Fruit fly (Drosophila melanogaster) whole organism, embryonic: ENCODE data around the gene CG3505.

Source experiments
- B-H1 ChIP-seq: fragments of 200-800 bp; sonication (Bioruptor generic); IDR thresholded peaks from 3 replicates; pipeline ENCODE4 v1.3.6; 2022; ENCODE audit warnings: missing biosample characterization, missing genetic modification characterization
- BEAF-32 ChIP-seq: fragments of 200-800 bp; sonication (Bioruptor generic); optimal IDR thresholded peaks from 3 replicates; lab custom pipeline; 2017; ENCODE audit warnings: missing biosample characterization, missing genetic modification characterization, mild to moderate bottlenecking, moderate library complexity, missing genetic modification reagents
- CG10366 ChIP-seq: fragments of 200-800 bp; sonication (Bioruptor generic); IDR thresholded peaks from 2 replicates; pipeline ENCODE4 v1.3.6; 2022; ENCODE audit warnings: missing biosample characterization, missing genetic modification characterization
- CG10565 ChIP-seq: fragments of 200-800 bp; sonication (Bioruptor generic); optimal IDR thresholded peaks from 3 replicates; lab custom pipeline; 2016; ENCODE audit warnings: missing biosample characterization, mild to moderate bottlenecking, missing genetic modification characterization
- CG10979 ChIP-seq: fragments of 200-800 bp; sonication (Bioruptor generic); optimal IDR thresholded peaks from 2 replicates; lab custom pipeline; 2018; ENCODE audit warnings: missing biosample characterization, mild to moderate bottlenecking, missing genetic modification characterization, moderate library complexity
- CG12942 ChIP-seq: fragments of 200-800 bp; sonication (Bioruptor generic); optimal IDR thresholded peaks from 3 replicates; lab custom pipeline; 2016; ENCODE audit warnings: missing biosample characterization, missing genetic modification characterization
- CG14014 ChIP-seq: fragments of 200-800 bp; sonication (Bioruptor generic); IDR thresholded peaks from 2 replicates; pipeline ENCODE4 v1.3.6; 2022; ENCODE audit warnings: missing biosample characterization, missing genetic modification characterization
- CG14965 ChIP-seq: fragments of 200-800 bp; sonication (Bioruptor generic); optimal IDR thresholded peaks from 2 replicates; lab custom pipeline; 2016; ENCODE audit warnings: missing biosample characterization, missing genetic modification characterization, borderline replicate concordance
- CG15269 ChIP-seq: fragments of 200-800 bp; sonication (Bioruptor generic); optimal IDR thresholded peaks from 2 replicates; lab custom pipeline; 2018; ENCODE audit warnings: missing biosample characterization, mild to moderate bottlenecking, missing genetic modification characterization, moderate library complexity
- CG15601 ChIP-seq: fragments of 200-800 bp; sonication (Bioruptor generic); optimal IDR thresholded peaks from 3 replicates; lab custom pipeline; 2019; ENCODE audit warnings: missing biosample characterization, mild to moderate bottlenecking, missing genetic modification characterization, moderate library complexity
- CG15696 ChIP-seq: fragments of 200-800 bp; sonication (Bioruptor generic); optimal IDR thresholded peaks from 2 replicates; lab custom pipeline; 2019; ENCODE audit warnings: missing biosample characterization, mild to moderate bottlenecking, missing genetic modification characterization, moderate library complexity
- CG31441 ChIP-seq: fragments of 200-800 bp; sonication (Bioruptor generic); IDR thresholded peaks from 2 replicates; pipeline ENCODE4 v1.3.6; 2022; ENCODE audit warnings: missing biosample characterization, missing genetic modification characterization
- CG3163 ChIP-seq: fragments of 200-800 bp; sonication (Bioruptor generic); optimal IDR thresholded peaks from 3 replicates; lab custom pipeline; 2016; ENCODE audit warnings: missing biosample characterization, missing genetic modification characterization
- CG33557 ChIP-seq: fragments of 200-800 bp; sonication (Bioruptor generic); optimal IDR thresholded peaks from 2 replicates; lab custom pipeline; 2019; ENCODE audit warnings: missing biosample characterization, mild to moderate bottlenecking, missing genetic modification characterization, moderate library complexity
- CG34224 ChIP-seq: fragments of 200-800 bp; sonication (Bioruptor generic); IDR thresholded peaks from 3 replicates; pipeline ENCODE4 v1.3.6; 2022; ENCODE audit warnings: missing biosample characterization, missing genetic modification characterization; ENCODE audit not compliant: partially characterized antibody
- CG3995 ChIP-seq: fragments of 200-800 bp; sonication (Bioruptor generic); optimal IDR thresholded peaks from 3 replicates; lab custom pipeline; 2016; ENCODE audit warnings: missing biosample characterization, missing genetic modification characterization
- CG42726 ChIP-seq: fragments of 200-800 bp; sonication (Bioruptor generic); IDR thresholded peaks from 2 replicates; pipeline ENCODE4 v1.3.6; 2022; ENCODE audit warnings: missing biosample characterization, missing genetic modification characterization; ENCODE audit not compliant: partially characterized antibody
- CG43689 ChIP-seq: fragments of 200-800 bp; sonication (Bioruptor generic); IDR thresholded peaks from 2 replicates; pipeline ENCODE4 v1.3.6; 2022; ENCODE audit warnings: missing biosample characterization, missing genetic modification characterization
- CG9215 ChIP-seq: fragments of 200-800 bp; sonication (Bioruptor generic); IDR thresholded peaks from 2 replicates; pipeline ENCODE4 v1.3.6; 2022; ENCODE audit warnings: missing biosample characterization, missing genetic modification characterization
- D ChIP-seq, 2 experiments: fragments of 200-800 bp in 1 of 2; fragments of >200 bp in 1 of 2; sonication (Bioruptor generic) in 1 of 2; optimal IDR thresholded peaks; 2 replicates in 1 of 2; 3 replicates in 1 of 2; lab custom pipeline; 2017; ENCODE audit warnings: mild to moderate bottlenecking in 1 of 2, missing biosample characterization in 1 of 2, missing genetic modification characterization in 1 of 2, missing genetic modification reagents in 1 of 2
- Dll ChIP-seq: fragments of 200-800 bp; sonication (Bioruptor generic); IDR thresholded peaks from 4 replicates; pipeline ENCODE4 v1.3.6; 2022; ENCODE audit warnings: missing biosample characterization, missing genetic modification characterization; ENCODE audit not compliant: partially characterized antibody
- ERR ChIP-seq: fragments of 200-800 bp; sonication (Bioruptor generic); optimal IDR thresholded peaks from 2 replicates; lab custom pipeline; 2016; ENCODE audit warnings: missing biosample characterization, missing genetic modification characterization
- Fer3 ChIP-seq: fragments of 200-800 bp; sonication (Bioruptor generic); optimal IDR thresholded peaks from 2 replicates; lab custom pipeline; 2018; ENCODE audit warnings: missing biosample characterization, mild to moderate bottlenecking, missing genetic modification characterization, moderate library complexity
- Hand ChIP-seq: fragments of 200-800 bp; sonication (Bioruptor generic); optimal IDR thresholded peaks from 2 replicates; lab custom pipeline; 2017; ENCODE audit warnings: mild to moderate bottlenecking, missing biosample characterization, missing genetic modification reagents, missing genetic modification characterization
- Hr51 ChIP-seq, 2 experiments: fragments of 200-800 bp; sonication (Bioruptor generic); optimal IDR thresholded peaks; 2 replicates in 1 of 2; 3 replicates in 1 of 2; lab custom pipeline; 2016 to 2018; ENCODE audit warnings: missing biosample characterization in 2 of 2, missing genetic modification characterization in 2 of 2, mild to moderate bottlenecking in 1 of 2, moderate library complexity in 1 of 2
- MESR4 ChIP-seq: fragments of 200-800 bp; sonication (Bioruptor generic); optimal IDR thresholded peaks from 2 replicates; lab custom pipeline; 2018; ENCODE audit warnings: missing biosample characterization, mild to moderate bottlenecking, missing genetic modification characterization, moderate library complexity
- Mad ChIP-seq: fragments of 200-800 bp; sonication (Bioruptor generic); optimal IDR thresholded peaks from 2 replicates; lab custom pipeline; 2016; ENCODE audit warnings: missing biosample characterization, missing genetic modification characterization
- Max ChIP-seq: fragments of 200-800 bp; sonication (Bioruptor generic); optimal IDR thresholded peaks from 2 replicates; lab custom pipeline; 2016; ENCODE audit warnings: missing biosample characterization, mild to moderate bottlenecking, missing genetic modification characterization
- Mrtf ChIP-seq: fragments of 200-800 bp; sonication (Bioruptor generic); IDR thresholded peaks from 3 replicates; pipeline ENCODE4 v1.3.6; 2022; ENCODE audit warnings: missing biosample characterization, missing genetic modification characterization
- Ravus ChIP-seq: fragments of 200-800 bp; sonication (Bioruptor generic); IDR thresholded peaks from 2 replicates; pipeline ENCODE4 v1.3.6; 2022; ENCODE audit warnings: missing biosample characterization, missing genetic modification characterization
- Sry-δ ChIP-seq: fragments of 200-800 bp; sonication (Bioruptor generic); optimal IDR thresholded peaks from 2 replicates; lab custom pipeline; 2016; ENCODE audit warnings: missing biosample characterization, missing genetic modification characterization
- bsh ChIP-seq, 2 experiments: fragments of 200-800 bp; sonication (Bioruptor generic); optimal IDR thresholded peaks; 2 replicates each; lab custom pipeline; 2017 to 2018; ENCODE audit warnings: mild to moderate bottlenecking in 2 of 2, missing biosample characterization in 2 of 2, missing genetic modification characterization in 2 of 2, moderate library complexity in 1 of 2
- chif ChIP-seq, 2 experiments: fragments of 200-800 bp; sonication (Bioruptor generic); optimal IDR thresholded peaks; 3 replicates each; lab custom pipeline; 2016; ENCODE audit warnings: missing biosample characterization in 2 of 2, missing genetic modification characterization in 2 of 2
- corto ChIP-seq: fragments of 200-800 bp; sonication (Bioruptor generic); optimal IDR thresholded peaks from 2 replicates; lab custom pipeline; 2016; ENCODE audit warnings: missing biosample characterization, mild to moderate bottlenecking, missing genetic modification characterization, moderate library complexity
- disco-r ChIP-seq: fragments of 200-800 bp; sonication (Bioruptor generic); optimal IDR thresholded peaks from 2 replicates; lab custom pipeline; 2016; ENCODE audit warnings: missing biosample characterization, missing genetic modification characterization
- hbn ChIP-seq: fragments of 200-800 bp; sonication (Bioruptor generic); IDR thresholded peaks from 2 replicates; pipeline ENCODE4 v1.3.6; 2022; ENCODE audit warnings: missing biosample characterization, missing genetic modification characterization; ENCODE audit not compliant: partially characterized antibody
- inv ChIP-seq: fragments of 200-800 bp; sonication (Bioruptor generic); IDR thresholded peaks from 2 replicates; pipeline ENCODE4 v1.3.6; 2022; ENCODE audit warnings: missing biosample characterization, missing genetic modification characterization; ENCODE audit not compliant: partially characterized antibody
- nau ChIP-seq: fragments of 200-800 bp; sonication (Bioruptor generic); optimal IDR thresholded peaks from 3 replicates; lab custom pipeline; 2017; ENCODE audit warnings: missing biosample characterization, mild to moderate bottlenecking, missing genetic modification characterization, missing genetic modification reagents
- org-1 ChIP-seq: fragments of 200-800 bp; sonication (Bioruptor generic); optimal IDR thresholded peaks from 2 replicates; lab custom pipeline; 2017; ENCODE audit warnings: missing biosample characterization, missing genetic modification characterization
- pita ChIP-seq: fragments of 200-800 bp; sonication (Bioruptor generic); optimal IDR thresholded peaks from 2 replicates; lab custom pipeline; 2017; ENCODE audit warnings: missing biosample characterization, mild to moderate bottlenecking, missing genetic modification characterization
- pnt ChIP-seq: fragments of 200-800 bp; sonication (Bioruptor generic); optimal IDR thresholded peaks from 3 replicates; lab custom pipeline; 2016; ENCODE audit warnings: missing biosample characterization, missing genetic modification characterization
- row ChIP-seq: fragments of 200-800 bp; sonication (Bioruptor generic); IDR thresholded peaks from 3 replicates; pipeline ENCODE4 v1.3.6; 2022; ENCODE audit warnings: missing biosample characterization, missing genetic modification characterization
- seq ChIP-seq: fragments of 200-800 bp; sonication (Bioruptor generic); IDR thresholded peaks from 2 replicates; pipeline ENCODE4 v1.3.6; 2022; ENCODE audit warnings: missing biosample characterization, missing genetic modification characterization
- sug ChIP-seq: fragments of 200-800 bp; optimal IDR thresholded peaks from 2 replicates; lab custom pipeline; 2019; ENCODE audit warnings: missing biosample characterization, mild to moderate bottlenecking, missing genetic modification characterization, moderate library complexity
- toy ChIP-seq: fragments of 200-800 bp; sonication (Bioruptor generic); IDR thresholded peaks from 2 replicates; pipeline ENCODE4 v1.3.6; 2022; ENCODE audit warnings: missing biosample characterization, missing genetic modification characterization
- zen2 ChIP-seq: fragments of 200-800 bp; sonication (Bioruptor generic); IDR thresholded peaks from 3 replicates; pipeline ENCODE4 v1.3.6; 2022; ENCODE audit warnings: missing biosample characterization, missing genetic modification characterization; ENCODE audit not compliant: partially characterized antibody

Gene CG3505

dm6 chr3R:14654976-14655896, 2.0 kb upstream of the CG3505 start (continued):
- TF ChIP-seq CG31441 (peak; percentile 82), Dll (GFP tag; lab: Robert Waterston, UW) (peak; percentile 70; the same call in 2 of the 4 replicates), CG15696 (peak; percentile 93), pnt (peak; percentile 87), CG14014 (peak; percentile 94), CG10979 (peak; percentile 93), Hr51 (GFP tag; optimal IDR thresholded peaks at IDR 0.05; lab: Kevin White, UChicago) (peak; percentile 81 to 94), MESR4 (peak; percentile 97), org-1 (GFP tag; lab: Kevin White, UChicago) (peak; percentile 93), CG15601 (tag; lab: Kevin White, UChicago) (peak; percentile 90), CG3163 (GFP tag; lab: Kevin White, UChicago) (peak; percentile 55), corto (GFP tag; lab: Kevin White, UChicago) (peak; percentile 86), hbn (peak; percentile 30; the same call in 1 of the 2 replicates), CG10565 (peak; percentile 55), Fer3 (tag; lab: Kevin White, UChicago) (peak; percentile 94), CG15269 (tag; lab: Kevin White, UChicago) (peak; percentile 95), toy (0 out of 2 replicates have a peak, but pooled peaks have one; percentile 56), Mrtf (GFP tag; lab: Robert Waterston, UW) (peak; percentile 91), disco-r (GFP tag; lab: Kevin White, UChicago) (peak; percentile 74), CG12942 (GFP tag; lab: Kevin White, UChicago) (peak; percentile 84), Hand (peak; percentile 93), CG33557 (peak; percentile 93), bsh (GFP tag; optimal IDR thresholded peaks at IDR 0.05; lab: Kevin White, UChicago) (peak; percentile 74 to 95), zen2 (GFP tag; lab: Robert Waterston, UW) (peak; percentile 47; the same call in 2 of the 3 replicates), Ravus (GFP tag; lab: Robert Waterston, UW) (peak; percentile 70), Mad (peak; percentile 89), CG43689 (GFP tag; lab: Robert Waterston, UW) (peak; percentile 79), CG14965 (GFP tag; lab: Kevin White, UChicago) (peak; percentile 41), seq (GFP tag; lab: Robert Waterston, UW) (peak; percentile 90), row (GFP tag; lab: Robert Waterston, UW) (peak; percentile 98), CG42726 (GFP tag; lab: Robert Waterston, UW) (no peak), CG3995 (GFP tag; lab: Kevin White, UChicago) (peak; percentile 98), BEAF-32 (peak; percentile 83), ERR (GFP tag; lab: Kevin White, UChicago) (peak; percentile 79), pita (no peak), Max (GFP tag; lab: Kevin White, UChicago) (peak; percentile 92), sug (tag; lab: Kevin White, UChicago) (peak; percentile 93), chif (GFP tag; optimal IDR thresholded peaks at IDR 0.05; lab: Kevin White, UChicago) (peak; percentile 91 to 93), inv (GFP tag; lab: Robert Waterston, UW) (peak; percentile 32; the same call in 1 of the 2 replicates), CG9215 (GFP tag; lab: Robert Waterston, UW) (peak; percentile 81), CG10366 (peak; percentile 92), CG34224 (GFP tag; lab: Robert Waterston, UW) (peak; percentile 37; the same call in 2 of the 3 replicates), B-H1 (GFP tag; lab: Robert Waterston, UW) (peak; percentile 82), Sry-δ (GFP tag; lab: Kevin White, UChicago) (peak; percentile 79), D (optimal IDR thresholded peaks at IDR 0.05; lab: Kevin White, UChicago) (no peak), D (GFP tag; optimal IDR thresholded peaks at IDR 0.05; lab: Kevin White, UChicago) (peak; percentile 91), nau (GFP tag; lab: Kevin White, UChicago) (peak; percentile 92)
